Worm (Caenorhabditis elegans) whole organism, mixed stage, embryonic: ENCODE results near the gene C55A6.10.

Experiments
- M03D4.4 ChIP-seq: sonication (generic microtip); optimal IDR thresholded peaks from 2 replicates; lab custom pipeline; 2017; ENCODE audit warnings: mild to moderate bottlenecking, missing genetic modification characterization, missing compliant biosample characterization
- bed-3 ChIP-seq: fragments of 200-800 bp; sonication (Bioruptor generic); optimal IDR thresholded peaks from 3 replicates; lab custom pipeline; 2018; ENCODE audit warnings: mild to moderate bottlenecking, missing genetic modification characterization, moderate library complexity, missing compliant biosample characterization
- blmp-1 ChIP-seq: fragments of 150-350 bp; optimal IDR thresholded peaks from 2 replicates; lab custom pipeline; 2014; ENCODE audit warnings: missing biosample characterization, missing genetic modification characterization
- ceh-39 ChIP-seq: fragments of 150-350 bp; optimal IDR thresholded peaks from 2 replicates; lab custom pipeline; 2014; ENCODE audit warnings: missing biosample characterization, missing genetic modification characterization
- ceh-43 ChIP-seq: fragments of 200-800 bp; sonication (Bioruptor generic); optimal IDR thresholded peaks from 2 replicates; lab custom pipeline; 2018; ENCODE audit warnings: mild to moderate bottlenecking, missing genetic modification characterization, moderate library complexity, missing compliant biosample characterization
- ceh-83 ChIP-seq: fragments of 200-800 bp; sonication (Bioruptor generic); optimal IDR thresholded peaks from 2 replicates; lab custom pipeline; 2018; ENCODE audit warnings: mild to moderate bottlenecking, missing genetic modification characterization, missing compliant biosample characterization
- ces-1 ChIP-seq: fragments of 150-350 bp; optimal IDR thresholded peaks from 2 replicates; lab custom pipeline; 2014; ENCODE audit warnings: missing biosample characterization, missing genetic modification reagents, missing genetic modification characterization
- cnd-1 ChIP-seq: fragments of 200-800 bp; sonication (Bioruptor generic); optimal IDR thresholded peaks from 2 replicates; lab custom pipeline; 2018; ENCODE audit warnings: mild to moderate bottlenecking, missing genetic modification characterization, missing compliant biosample characterization
- drap-1 ChIP-seq: fragments of 200-800 bp; sonication (Bioruptor generic); optimal IDR thresholded peaks from 3 replicates; lab custom pipeline; 2018; ENCODE audit warnings: mild to moderate bottlenecking, missing genetic modification characterization, missing compliant biosample characterization
- elt-1 ChIP-seq: sonication (generic microtip); optimal IDR thresholded peaks from 2 replicates; lab custom pipeline; 2017; ENCODE audit warnings: missing genetic modification characterization, mild to moderate bottlenecking, missing compliant biosample characterization, antibody characterized with exemption, moderate library complexity, borderline replicate concordance; ENCODE audit not compliant: insufficient read depth
- elt-3 ChIP-seq: fragments of 150-350 bp; optimal IDR thresholded peaks from 2 replicates; lab custom pipeline; 2014; ENCODE audit warnings: missing biosample characterization, missing genetic modification characterization
- flh-1 ChIP-seq: fragments of 200-800 bp; sonication (Bioruptor generic); optimal IDR thresholded peaks from 2 replicates; lab custom pipeline; 2018; ENCODE audit warnings: mild to moderate bottlenecking, missing genetic modification characterization, moderate library complexity, missing compliant biosample characterization
- ham-2 ChIP-seq: fragments of 200-800 bp; sonication (Bioruptor generic); optimal IDR thresholded peaks from 2 replicates; lab custom pipeline; 2018; ENCODE audit warnings: mild to moderate bottlenecking, missing genetic modification characterization, missing compliant biosample characterization
- hlh-1 ChIP-seq: fragments of 150-350 bp; optimal IDR thresholded peaks from 2 replicates; lab custom pipeline; 2014; ENCODE audit warnings: missing biosample characterization, missing genetic modification reagents, missing genetic modification characterization
- lin-13 ChIP-seq: fragments of 150-350 bp; optimal IDR thresholded peaks from 2 replicates; lab custom pipeline; 2014; ENCODE audit warnings: missing biosample characterization, missing genetic modification characterization
- lin-32 ChIP-seq: fragments of 200-800 bp; sonication (Bioruptor generic); optimal IDR thresholded peaks from 2 replicates; lab custom pipeline; 2018; ENCODE audit warnings: mild to moderate bottlenecking, missing genetic modification characterization, missing compliant biosample characterization
- lsy-2 ChIP-seq: fragments of 150-350 bp; optimal IDR thresholded peaks from 2 replicates; lab custom pipeline; 2014; ENCODE audit warnings: missing biosample characterization, missing genetic modification characterization
- mep-1 ChIP-seq: fragments of 150-350 bp; optimal IDR thresholded peaks from 2 replicates; lab custom pipeline; 2017; ENCODE audit warnings: missing biosample characterization, missing genetic modification reagents, missing genetic modification characterization, inconsistent platforms
- mls-2 ChIP-seq: sonication (generic microtip); optimal IDR thresholded peaks from 2 replicates; lab custom pipeline; 2016; ENCODE audit warnings: mild to moderate bottlenecking, missing genetic modification characterization, moderate library complexity, missing compliant biosample characterization
- nhr-2 ChIP-seq: fragments of 150-350 bp; optimal IDR thresholded peaks from 2 replicates; lab custom pipeline; 2014; ENCODE audit warnings: missing biosample characterization, missing genetic modification characterization
- nhr-237 ChIP-seq: fragments of 150-350 bp; optimal IDR thresholded peaks from 2 replicates; lab custom pipeline; 2014; ENCODE audit warnings: missing biosample characterization, missing genetic modification characterization
- nhr-28 ChIP-seq: fragments of 150-350 bp; optimal IDR thresholded peaks from 2 replicates; lab custom pipeline; 2014; ENCODE audit warnings: missing biosample characterization, missing genetic modification characterization
- nhr-76 ChIP-seq: sonication (generic microtip); optimal IDR thresholded peaks from 2 replicates; lab custom pipeline; 2017; ENCODE audit warnings: missing biosample characterization, missing genetic modification characterization
- pha-4 ChIP-seq: fragments of 150-350 bp; optimal IDR thresholded peaks from 2 replicates; lab custom pipeline; 2018; ENCODE audit warnings: missing biosample characterization, missing genetic modification reagents, missing genetic modification characterization
- sem-2 ChIP-seq: fragments of 200-800 bp; sonication (Bioruptor generic); optimal IDR thresholded peaks from 2 replicates; lab custom pipeline; 2018; ENCODE audit warnings: mild to moderate bottlenecking, missing genetic modification characterization, missing compliant biosample characterization
- snpc-4 ChIP-seq: fragments of 150-350 bp; optimal IDR thresholded peaks from 2 replicates; lab custom pipeline; 2014; ENCODE audit warnings: missing biosample characterization, missing genetic modification characterization
- sptf-1 ChIP-seq: sonication (generic microtip); optimal IDR thresholded peaks from 2 replicates; lab custom pipeline; 2017; ENCODE audit warnings: mild to moderate bottlenecking, missing genetic modification characterization, moderate library complexity, missing compliant biosample characterization
- tbx-8 ChIP-seq: fragments of 200-800 bp; sonication (Bioruptor generic); optimal IDR thresholded peaks from 2 replicates; lab custom pipeline; 2018; ENCODE audit warnings: mild to moderate bottlenecking, missing genetic modification characterization, moderate library complexity, missing compliant biosample characterization
- unc-120 ChIP-seq: sonication (generic microtip); optimal IDR thresholded peaks from 2 replicates; lab custom pipeline; 2017; ENCODE audit warnings: missing genetic modification characterization, missing compliant biosample characterization; ENCODE audit not compliant: poor library complexity, severe bottlenecking
- unc-39 ChIP-seq: fragments of 150-350 bp; optimal IDR thresholded peaks from 2 replicates; lab custom pipeline; 2014; ENCODE audit warnings: missing biosample characterization, missing genetic modification characterization
- unc-62 ChIP-seq: fragments of 150-350 bp; optimal IDR thresholded peaks from 2 replicates; lab custom pipeline; 2014; ENCODE audit warnings: missing biosample characterization, missing genetic modification reagents, missing genetic modification characterization
- zip-8 ChIP-seq: fragments of 150-350 bp; optimal IDR thresholded peaks from 2 replicates; lab custom pipeline; 2014; ENCODE audit warnings: missing biosample characterization, missing genetic modification characterization
- ztf-11 ChIP-seq: fragments of 150-350 bp; optimal IDR thresholded peaks from 2 replicates; lab custom pipeline; 2014; ENCODE audit warnings: missing biosample characterization, missing genetic modification characterization

C55A6.10 gene

DNA sequence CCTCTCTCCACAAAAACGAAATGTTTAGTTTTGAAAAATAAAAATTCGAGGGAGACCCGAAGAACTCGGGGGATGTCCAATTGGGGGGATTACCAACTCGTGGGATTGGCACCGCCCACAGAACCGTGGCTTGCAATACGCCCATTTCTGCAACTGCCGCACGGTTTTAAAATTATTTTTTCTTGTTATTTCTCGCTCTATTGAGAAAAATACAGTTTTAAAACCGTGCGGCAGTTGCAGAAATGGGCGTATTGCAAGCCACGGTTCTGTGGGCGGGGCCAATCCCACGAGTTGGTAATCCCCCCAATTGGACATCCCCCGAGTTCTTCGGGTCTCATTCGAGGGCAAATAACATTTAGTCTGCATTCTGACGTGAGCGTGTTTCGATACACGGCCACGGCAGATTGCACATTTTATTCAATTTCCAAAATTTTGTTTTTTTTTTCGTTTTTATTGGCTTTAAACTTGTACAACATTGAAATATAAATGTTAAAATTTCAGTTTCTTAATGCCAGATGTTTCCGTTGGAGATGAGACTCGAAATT, at the start of gene C55A6.10, which contains the start of gene C55A6.1:
Gene C55A6.10 (plus strand): TSS at position 495 of the 545 bp plus-strand sequence.
Gene C55A6.1 (minus strand): TSS at position 116 of the 545 bp plus-strand sequence.
- TF ChIP-seq M03D4.4 (tag; lab: Kevin White, UChicago) (peak; percentile 1), lin-13 (tag; lab: Kevin White, UChicago) (peak; percentile 12), drap-1 (GFP tag; lab: Kevin White, UChicago) (peak; percentile 43), lsy-2 (peak; percentile 31), mep-1 (tag; lab: Kevin White, UChicago) (peak; percentile 36), cnd-1 (tag; lab: Kevin White, UChicago) (peak; percentile 25), sptf-1 (tag; lab: Kevin White, UChicago) (peak; percentile 41), hlh-1 (tag; lab: Kevin White, UChicago) (peak; percentile 1), ces-1 (GFP tag; lab: Kevin White, UChicago) (peak; percentile 68), nhr-237 (tag; lab: Kevin White, UChicago) (peak; percentile 10)

DNA sequence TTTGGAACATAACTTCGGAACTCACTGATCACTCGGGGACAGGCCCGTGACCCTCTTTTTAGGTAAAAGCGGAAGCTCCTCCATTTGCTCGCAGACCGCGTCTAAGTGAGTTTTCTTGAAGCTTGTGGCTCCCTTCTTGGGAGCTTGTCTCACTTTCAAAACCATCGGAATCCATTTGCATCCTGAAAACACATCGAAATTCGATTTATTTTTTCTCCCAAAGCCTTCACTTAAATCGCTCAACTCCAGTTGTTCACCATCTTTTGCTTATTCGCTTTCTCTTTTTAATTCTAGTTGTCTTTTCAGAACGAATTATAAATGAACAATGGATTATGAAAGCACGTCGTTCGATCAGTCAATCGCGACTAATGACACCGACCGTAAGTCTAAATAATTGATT, 45.9 kb upstream of the C55A6.10 start, which contains the start of gene T11F9.1:
Gene T11F9.1 (plus strand): TSS at position 301 of the 400 bp plus-strand sequence.
- no peak for TF ChIP-seq lin-32
- TF ChIP-seq pha-4 (tag; lab: Kevin White, UChicago) = no peak
- no peak for TF ChIP-seq elt-1 (tag; lab: Kevin White, UChicago)
- TF ChIP-seq ceh-83 (GFP tag; lab: Kevin White, UChicago) = no peak
- no peak for TF ChIP-seq sem-2 (GFP tag; lab: Kevin White, UChicago)
- TF ChIP-seq cnd-1 (tag; lab: Kevin White, UChicago) = no peak
- TF ChIP-seq ham-2 (GFP tag; lab: Kevin White, UChicago) = no peak
- TF ChIP-seq ceh-43 = no peak
- TF ChIP-seq unc-120 (tag; lab: Kevin White, UChicago) = no peak
- TF ChIP-seq drap-1 (GFP tag; lab: Kevin White, UChicago) = no peak
- TF ChIP-seq hlh-1 (tag; lab: Kevin White, UChicago) = no peak
- TF ChIP-seq lin-13 (tag; lab: Kevin White, UChicago) = no peak

DNA sequence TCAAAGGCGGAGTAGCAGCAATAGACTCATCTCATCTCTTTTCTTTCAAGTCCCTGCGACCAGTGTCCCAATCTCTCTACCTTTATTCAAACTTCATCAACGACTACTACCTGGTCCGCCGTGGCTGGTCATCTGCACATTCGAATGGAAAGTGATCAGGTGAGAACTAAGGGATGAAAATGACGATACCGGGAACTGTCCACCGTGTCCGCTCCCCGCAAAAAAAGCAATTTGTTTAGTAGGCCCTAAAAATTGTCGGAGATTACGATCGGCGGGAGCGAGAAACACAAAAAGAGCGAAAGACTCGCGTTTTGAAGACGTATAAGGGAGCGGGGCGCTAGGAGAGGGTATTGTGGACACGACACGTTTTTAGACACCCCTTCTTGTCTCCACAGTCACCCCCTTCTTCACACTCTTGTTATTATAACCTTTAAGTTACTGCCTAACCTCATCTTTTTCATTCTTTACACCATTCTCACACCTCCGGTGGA, 42.1 kb upstream of the C55A6.10 start, which contains the start of gene zipt-16:
Gene zipt-16 (plus strand): TSS at position 51 of the 491 bp plus-strand sequence.
- TF ChIP-seq lin-32 (no peak), ces-1 (GFP tag; lab: Kevin White, UChicago) (no peak), mep-1 (tag; lab: Kevin White, UChicago) (no peak), ceh-39 (no peak), tbx-8 (GFP tag; lab: Kevin White, UChicago) (no peak), elt-3 (no peak), hlh-1 (tag; lab: Kevin White, UChicago) (no peak), nhr-2 (tag; lab: Kevin White, UChicago) (no peak), ztf-11 (no peak), sptf-1 (tag; lab: Kevin White, UChicago) (no peak), sem-2 (GFP tag; lab: Kevin White, UChicago) (no peak), snpc-4 (tag; lab: Kevin White, UChicago) (no peak), nhr-237 (tag; lab: Kevin White, UChicago) (no peak), zip-8 (tag; lab: Kevin White, UChicago) (no peak), ham-2 (GFP tag; lab: Kevin White, UChicago) (no peak), M03D4.4 (tag; lab: Kevin White, UChicago) (no peak), elt-1 (tag; lab: Kevin White, UChicago) (no peak), nhr-28 (tag; lab: Kevin White, UChicago) (no peak), ceh-43 (no peak)

DNA sequence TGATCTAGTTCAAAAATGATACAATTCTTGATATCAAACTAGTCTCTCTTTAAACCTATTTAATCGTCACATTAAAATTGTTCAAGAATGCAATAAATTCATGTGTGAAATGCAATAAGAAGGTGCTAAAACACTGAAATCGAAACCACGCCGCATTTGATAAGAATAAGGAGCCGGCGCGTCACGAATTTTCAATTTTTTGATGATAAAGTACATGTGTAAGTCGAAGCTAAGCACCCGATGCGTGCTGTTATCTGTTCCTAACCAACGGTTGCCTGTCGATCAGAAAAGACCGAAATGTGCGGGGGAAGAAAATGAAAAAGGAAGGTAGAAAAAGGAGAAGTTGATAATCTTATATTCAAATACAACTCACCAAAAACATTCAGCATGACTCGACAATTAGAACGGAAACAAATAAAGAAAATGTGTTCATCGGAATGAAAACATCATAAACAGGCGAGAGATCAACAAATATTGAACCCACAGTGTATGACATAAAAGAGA, 34.9 kb upstream of the C55A6.10 start, which contains the start of gene aat-6:
Gene aat-6 (minus strand): TSS at position 454 of the 504 bp plus-strand sequence.
- TF ChIP-seq nhr-76 (tag; lab: Kevin White, UChicago) (no peak), drap-1 (GFP tag; lab: Kevin White, UChicago) (no peak), elt-3 (no peak), mep-1 (tag; lab: Kevin White, UChicago) (no peak)
- TF ChIP-seq, all 35 proteins: peak for 0

DNA sequence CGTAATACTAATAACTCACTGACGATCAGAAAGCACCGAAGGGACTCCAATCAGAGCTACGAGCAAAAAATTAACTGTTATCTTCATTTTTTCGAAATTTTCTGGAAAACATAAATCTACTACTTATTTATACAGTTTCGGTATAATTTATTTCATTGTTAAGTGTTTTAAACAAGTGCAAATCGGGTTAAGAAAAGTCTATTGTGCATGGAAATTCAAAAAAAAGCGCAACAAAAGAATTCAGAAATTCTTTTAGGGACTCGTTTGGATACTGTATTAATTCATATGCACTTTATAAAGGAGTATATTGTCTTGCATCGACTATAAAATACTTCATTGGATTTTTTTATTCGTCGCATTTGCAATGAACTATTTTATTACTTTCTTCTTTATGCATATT, 32.9 kb upstream of the C55A6.10 start, which contains the start of the genes nas-20 and nas-21:
Gene nas-20 (minus strand): TSS at position 101 of the 400 bp plus-strand sequence.
Gene nas-21 (plus strand): TSS at position 356 of the 400 bp plus-strand sequence.
- TF ChIP-seq unc-39 (no peak), sptf-1 (tag; lab: Kevin White, UChicago) (no peak), mep-1 (tag; lab: Kevin White, UChicago) (no peak), pha-4 (tag; lab: Kevin White, UChicago) (no peak), lsy-2 (no peak), hlh-1 (tag; lab: Kevin White, UChicago) (no peak), drap-1 (GFP tag; lab: Kevin White, UChicago) (no peak), snpc-4 (tag; lab: Kevin White, UChicago) (no peak), nhr-237 (tag; lab: Kevin White, UChicago) (no peak), blmp-1 (tag; lab: Kevin White, UChicago) (no peak), mls-2 (no peak), nhr-28 (tag; lab: Kevin White, UChicago) (no peak), zip-8 (tag; lab: Kevin White, UChicago) (no peak), bed-3 (GFP tag; lab: Kevin White, UChicago) (no peak), lin-13 (tag; lab: Kevin White, UChicago) (no peak), nhr-2 (tag; lab: Kevin White, UChicago) (no peak), unc-62 (GFP tag; lab: Kevin White, UChicago) (no peak), ceh-39 (no peak), flh-1 (GFP tag; lab: Kevin White, UChicago) (no peak), sem-2 (GFP tag; lab: Kevin White, UChicago) (no peak)
